Fruit fly (Drosophila melanogaster) whole organism, wandering third instar larva: ENCODE measurements around the gene tHMG2.

Experiments
- OdsH ChIP-seq: fragments of 200-800 bp; sonication (Bioruptor generic); optimal IDR thresholded peaks from 2 replicates; lab custom pipeline; 2016; ENCODE audit warnings: missing biosample characterization, mild to moderate bottlenecking, missing genetic modification characterization
- Rel ChIP-seq, 2 experiments: fragments of 200-800 bp; sonication (Bioruptor generic) in 1 of 2; optimal IDR thresholded peaks; 2 replicates in 1 of 2; 3 replicates in 1 of 2; lab custom pipeline; 2016 to 2019; ENCODE audit warnings: mild to moderate bottlenecking in 2 of 2, missing biosample characterization in 2 of 2, missing genetic modification characterization in 2 of 2, moderate library complexity in 1 of 2
- jim ChIP-seq: fragments of 175-275, 200-325 bp; sonication (Bioruptor generic); optimal IDR thresholded peaks from 2 replicates; lab custom pipeline; 2016; ENCODE audit warnings: missing biosample characterization, mild to moderate bottlenecking, missing genetic modification characterization

DNA sequence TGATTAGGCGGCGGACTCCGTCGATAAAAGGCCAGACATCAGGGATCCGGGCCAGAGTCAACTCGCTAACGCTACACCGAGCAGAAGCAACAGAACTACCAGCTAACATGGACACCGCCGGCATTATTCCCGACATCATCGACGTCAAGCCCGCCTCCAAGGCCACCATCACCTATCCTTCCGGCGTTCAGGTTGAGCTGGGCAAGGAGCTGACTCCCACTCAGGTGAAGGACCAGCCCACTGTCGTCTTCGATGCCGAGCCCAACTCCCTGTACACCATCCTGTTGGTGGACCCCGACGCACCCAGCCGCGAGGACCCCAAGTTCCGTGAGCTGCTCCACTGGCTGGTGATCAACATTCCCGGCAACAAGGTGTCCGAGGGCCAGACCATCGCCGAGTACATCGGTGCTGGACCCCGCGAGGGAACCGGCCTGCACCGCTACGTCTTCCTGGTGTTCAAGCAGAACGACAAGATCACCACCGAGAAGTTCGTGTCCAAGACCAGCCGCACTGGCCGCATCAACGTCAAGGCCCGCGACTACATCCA lies 26.7 kb upstream of the tHMG2 start, which contains the start of gene Pebp1:
- TF ChIP-seq jim (GFP tag; lab: Kevin White, UChicago), result no peak
- TF ChIP-seq Rel (GFP tag; optimal IDR thresholded peaks at IDR 0.05; lab: Kevin White, UChicago), result no peak
- TF ChIP-seq Rel (tag; optimal IDR thresholded peaks at IDR 0.05; lab: Kevin White, UChicago), result no peak
- no peak for TF ChIP-seq OdsH
